Worm (Caenorhabditis elegans) whole organism, mixed stage, embryonic: Measurements from ENCODE around the gene mut-7.
A peak's percentile ranks its signal among the peaks of the same experiment; 100 is the strongest.

Experiments used
- M03D4.4 ChIP-seq: sonication (generic microtip); optimal IDR thresholded peaks from 2 replicates; lab custom pipeline; 2017; ENCODE audit warnings: mild to moderate bottlenecking, missing genetic modification characterization, missing compliant biosample characterization
- bed-3 ChIP-seq: fragments of 200-800 bp; sonication (Bioruptor generic); optimal IDR thresholded peaks from 3 replicates; lab custom pipeline; 2018; ENCODE audit warnings: mild to moderate bottlenecking, missing genetic modification characterization, moderate library complexity, missing compliant biosample characterization
- blmp-1 ChIP-seq: fragments of 150-350 bp; optimal IDR thresholded peaks from 2 replicates; lab custom pipeline; 2014; ENCODE audit warnings: missing biosample characterization, missing genetic modification characterization
- ceh-39 ChIP-seq: fragments of 150-350 bp; optimal IDR thresholded peaks from 2 replicates; lab custom pipeline; 2014; ENCODE audit warnings: missing biosample characterization, missing genetic modification characterization
- ceh-43 ChIP-seq: fragments of 200-800 bp; sonication (Bioruptor generic); optimal IDR thresholded peaks from 2 replicates; lab custom pipeline; 2018; ENCODE audit warnings: mild to moderate bottlenecking, missing genetic modification characterization, moderate library complexity, missing compliant biosample characterization
- ceh-83 ChIP-seq: fragments of 200-800 bp; sonication (Bioruptor generic); optimal IDR thresholded peaks from 2 replicates; lab custom pipeline; 2018; ENCODE audit warnings: mild to moderate bottlenecking, missing genetic modification characterization, missing compliant biosample characterization
- ces-1 ChIP-seq: fragments of 150-350 bp; optimal IDR thresholded peaks from 2 replicates; lab custom pipeline; 2014; ENCODE audit warnings: missing biosample characterization, missing genetic modification reagents, missing genetic modification characterization
- cnd-1 ChIP-seq: fragments of 200-800 bp; sonication (Bioruptor generic); optimal IDR thresholded peaks from 2 replicates; lab custom pipeline; 2018; ENCODE audit warnings: mild to moderate bottlenecking, missing genetic modification characterization, missing compliant biosample characterization
- drap-1 ChIP-seq: fragments of 200-800 bp; sonication (Bioruptor generic); optimal IDR thresholded peaks from 3 replicates; lab custom pipeline; 2018; ENCODE audit warnings: mild to moderate bottlenecking, missing genetic modification characterization, missing compliant biosample characterization
- elt-1 ChIP-seq: sonication (generic microtip); optimal IDR thresholded peaks from 2 replicates; lab custom pipeline; 2017; ENCODE audit warnings: missing genetic modification characterization, mild to moderate bottlenecking, missing compliant biosample characterization, antibody characterized with exemption, moderate library complexity, borderline replicate concordance; ENCODE audit not compliant: insufficient read depth
- elt-3 ChIP-seq: fragments of 150-350 bp; optimal IDR thresholded peaks from 2 replicates; lab custom pipeline; 2014; ENCODE audit warnings: missing biosample characterization, missing genetic modification characterization
- flh-1 ChIP-seq: fragments of 200-800 bp; sonication (Bioruptor generic); optimal IDR thresholded peaks from 2 replicates; lab custom pipeline; 2018; ENCODE audit warnings: mild to moderate bottlenecking, missing genetic modification characterization, moderate library complexity, missing compliant biosample characterization
- ham-2 ChIP-seq: fragments of 200-800 bp; sonication (Bioruptor generic); optimal IDR thresholded peaks from 2 replicates; lab custom pipeline; 2018; ENCODE audit warnings: mild to moderate bottlenecking, missing genetic modification characterization, missing compliant biosample characterization
- hlh-1 ChIP-seq: fragments of 150-350 bp; optimal IDR thresholded peaks from 2 replicates; lab custom pipeline; 2014; ENCODE audit warnings: missing biosample characterization, missing genetic modification reagents, missing genetic modification characterization
- lin-13 ChIP-seq: fragments of 150-350 bp; optimal IDR thresholded peaks from 2 replicates; lab custom pipeline; 2014; ENCODE audit warnings: missing biosample characterization, missing genetic modification characterization
- lin-32 ChIP-seq: fragments of 200-800 bp; sonication (Bioruptor generic); optimal IDR thresholded peaks from 2 replicates; lab custom pipeline; 2018; ENCODE audit warnings: mild to moderate bottlenecking, missing genetic modification characterization, missing compliant biosample characterization
- lsy-2 ChIP-seq: fragments of 150-350 bp; optimal IDR thresholded peaks from 2 replicates; lab custom pipeline; 2014; ENCODE audit warnings: missing biosample characterization, missing genetic modification characterization
- mab-5 ChIP-seq: fragments of 150-350 bp; optimal IDR thresholded peaks from 2 replicates; lab custom pipeline; 2014; ENCODE audit warnings: missing biosample characterization, missing genetic modification characterization
- mep-1 ChIP-seq: fragments of 150-350 bp; optimal IDR thresholded peaks from 2 replicates; lab custom pipeline; 2017; ENCODE audit warnings: missing biosample characterization, missing genetic modification reagents, missing genetic modification characterization, inconsistent platforms
- mls-2 ChIP-seq: sonication (generic microtip); optimal IDR thresholded peaks from 2 replicates; lab custom pipeline; 2016; ENCODE audit warnings: mild to moderate bottlenecking, missing genetic modification characterization, moderate library complexity, missing compliant biosample characterization
- nhr-12 ChIP-seq: fragments of 150-350 bp; optimal IDR thresholded peaks from 2 replicates; lab custom pipeline; 2014; ENCODE audit warnings: missing biosample characterization, missing genetic modification characterization
- nhr-2 ChIP-seq: fragments of 150-350 bp; optimal IDR thresholded peaks from 2 replicates; lab custom pipeline; 2014; ENCODE audit warnings: missing biosample characterization, missing genetic modification characterization
- nhr-237 ChIP-seq: fragments of 150-350 bp; optimal IDR thresholded peaks from 2 replicates; lab custom pipeline; 2014; ENCODE audit warnings: missing biosample characterization, missing genetic modification characterization
- nhr-28 ChIP-seq: fragments of 150-350 bp; optimal IDR thresholded peaks from 2 replicates; lab custom pipeline; 2014; ENCODE audit warnings: missing biosample characterization, missing genetic modification characterization
- nhr-76 ChIP-seq: sonication (generic microtip); optimal IDR thresholded peaks from 2 replicates; lab custom pipeline; 2017; ENCODE audit warnings: missing biosample characterization, missing genetic modification characterization
- pha-4 ChIP-seq: fragments of 150-350 bp; optimal IDR thresholded peaks from 2 replicates; lab custom pipeline; 2018; ENCODE audit warnings: missing biosample characterization, missing genetic modification reagents, missing genetic modification characterization
- sem-2 ChIP-seq: fragments of 200-800 bp; sonication (Bioruptor generic); optimal IDR thresholded peaks from 2 replicates; lab custom pipeline; 2018; ENCODE audit warnings: mild to moderate bottlenecking, missing genetic modification characterization, missing compliant biosample characterization
- snpc-4 ChIP-seq: fragments of 150-350 bp; optimal IDR thresholded peaks from 2 replicates; lab custom pipeline; 2014; ENCODE audit warnings: missing biosample characterization, missing genetic modification characterization
- sptf-1 ChIP-seq: sonication (generic microtip); optimal IDR thresholded peaks from 2 replicates; lab custom pipeline; 2017; ENCODE audit warnings: mild to moderate bottlenecking, missing genetic modification characterization, moderate library complexity, missing compliant biosample characterization
- tbx-8 ChIP-seq: fragments of 200-800 bp; sonication (Bioruptor generic); optimal IDR thresholded peaks from 2 replicates; lab custom pipeline; 2018; ENCODE audit warnings: mild to moderate bottlenecking, missing genetic modification characterization, moderate library complexity, missing compliant biosample characterization
- unc-120 ChIP-seq: sonication (generic microtip); optimal IDR thresholded peaks from 2 replicates; lab custom pipeline; 2017; ENCODE audit warnings: missing genetic modification characterization, missing compliant biosample characterization; ENCODE audit not compliant: poor library complexity, severe bottlenecking
- unc-39 ChIP-seq: fragments of 150-350 bp; optimal IDR thresholded peaks from 2 replicates; lab custom pipeline; 2014; ENCODE audit warnings: missing biosample characterization, missing genetic modification characterization
- unc-62 ChIP-seq: fragments of 150-350 bp; optimal IDR thresholded peaks from 2 replicates; lab custom pipeline; 2014; ENCODE audit warnings: missing biosample characterization, missing genetic modification reagents, missing genetic modification characterization
- zip-8 ChIP-seq: fragments of 150-350 bp; optimal IDR thresholded peaks from 2 replicates; lab custom pipeline; 2014; ENCODE audit warnings: missing biosample characterization, missing genetic modification characterization
- ztf-11 ChIP-seq: fragments of 150-350 bp; optimal IDR thresholded peaks from 2 replicates; lab custom pipeline; 2014; ENCODE audit warnings: missing biosample characterization, missing genetic modification characterization

The mut-7 gene

DNA sequence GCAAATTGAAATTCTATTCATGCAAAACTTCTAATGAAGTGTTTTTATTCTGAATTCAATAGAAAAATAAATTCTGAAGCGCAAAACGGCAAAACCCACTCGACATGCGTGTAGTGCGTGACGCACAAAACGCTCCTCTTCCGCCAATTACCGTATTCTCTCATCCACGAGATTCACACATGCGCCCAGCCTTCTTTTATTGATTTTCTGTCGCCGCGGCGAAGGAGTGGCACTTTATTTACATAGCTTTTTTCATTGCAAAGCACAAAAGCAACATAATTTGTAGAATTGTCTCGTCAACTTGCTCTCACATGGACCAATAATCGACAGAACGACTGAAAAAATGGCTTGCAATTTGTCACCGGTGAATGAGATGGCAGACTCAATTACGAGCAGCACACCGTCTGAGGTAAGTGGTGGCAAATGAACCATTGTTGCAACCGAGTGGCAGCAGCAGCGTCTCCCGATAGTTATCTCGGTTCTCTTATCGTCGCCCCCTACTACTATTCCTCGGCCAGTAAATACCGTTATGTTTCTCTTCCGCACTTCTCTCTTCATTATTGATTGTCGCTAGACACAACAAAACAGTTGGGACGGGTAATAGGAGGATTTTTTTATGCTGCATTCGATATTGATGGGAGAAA, 4.0 kb upstream of the mut-7 start, which contains the start of gene unc-16:
Gene unc-16, plus strand, starts transcription at position 243 of the 644 bp plus-strand sequence.
- TF ChIP-seq mab-5 (tag; lab: Kevin White, UChicago) = no peak
- TF ChIP-seq mls-2 = peak; percentile 54
- TF ChIP-seq zip-8 (tag; lab: Kevin White, UChicago) = no peak
- no peak for TF ChIP-seq flh-1 (GFP tag; lab: Kevin White, UChicago)
- TF ChIP-seq unc-39 (tag; lab: Kevin White, UChicago) = no peak
- TF ChIP-seq lin-32 = no peak
- TF ChIP-seq bed-3 (GFP tag; lab: Kevin White, UChicago) = no peak
- peak; percentile 98 for TF ChIP-seq lsy-2 (tag; lab: Kevin White, UChicago)
- peak; percentile 91 for TF ChIP-seq pha-4 (tag; lab: Kevin White, UChicago)
- TF ChIP-seq ztf-11 (tag; lab: Kevin White, UChicago) = no peak
- no peak for TF ChIP-seq tbx-8 (GFP tag; lab: Kevin White, UChicago)
- peak; percentile 22 for TF ChIP-seq ham-2 (GFP tag; lab: Kevin White, UChicago)
- TF ChIP-seq nhr-2 (tag; lab: Kevin White, UChicago) = no peak
- TF ChIP-seq unc-120 (tag; lab: Kevin White, UChicago) = peak; percentile 27
- TF ChIP-seq lin-13 = peak; percentile 77
- peak; percentile 20 for TF ChIP-seq ceh-83 (GFP tag; lab: Kevin White, UChicago)
- no peak for TF ChIP-seq sptf-1
- peak; percentile 32 for TF ChIP-seq M03D4.4 (tag; lab: Kevin White, UChicago)
- TF ChIP-seq elt-3 (tag; lab: Kevin White, UChicago) = no peak
- no peak for TF ChIP-seq blmp-1
- TF ChIP-seq unc-62 (GFP tag; lab: Kevin White, UChicago) = peak; percentile 91
- TF ChIP-seq nhr-237 (tag; lab: Kevin White, UChicago) = peak; percentile 65
- TF ChIP-seq sem-2 (GFP tag; lab: Kevin White, UChicago) = no peak
- no peak for TF ChIP-seq nhr-12 (tag; lab: Kevin White, UChicago)
- no peak for TF ChIP-seq snpc-4
- TF ChIP-seq ceh-39 = peak; percentile 47
- peak; percentile 78 for TF ChIP-seq ces-1 (GFP tag; lab: Kevin White, UChicago)
- peak; percentile 32 for TF ChIP-seq drap-1 (GFP tag; lab: Kevin White, UChicago)
- no peak for TF ChIP-seq nhr-76 (tag; lab: Kevin White, UChicago)
- TF ChIP-seq hlh-1 (tag; lab: Kevin White, UChicago) = peak; percentile 47
- no peak for TF ChIP-seq cnd-1 (tag; lab: Kevin White, UChicago)
- TF ChIP-seq ceh-43 = no peak
- TF ChIP-seq nhr-28 (tag; lab: Kevin White, UChicago) = no peak
- TF ChIP-seq elt-1 (tag; lab: Kevin White, UChicago) = peak; percentile 49
- TF ChIP-seq mep-1 (tag; lab: Kevin White, UChicago) = peak; percentile 78

DNA sequence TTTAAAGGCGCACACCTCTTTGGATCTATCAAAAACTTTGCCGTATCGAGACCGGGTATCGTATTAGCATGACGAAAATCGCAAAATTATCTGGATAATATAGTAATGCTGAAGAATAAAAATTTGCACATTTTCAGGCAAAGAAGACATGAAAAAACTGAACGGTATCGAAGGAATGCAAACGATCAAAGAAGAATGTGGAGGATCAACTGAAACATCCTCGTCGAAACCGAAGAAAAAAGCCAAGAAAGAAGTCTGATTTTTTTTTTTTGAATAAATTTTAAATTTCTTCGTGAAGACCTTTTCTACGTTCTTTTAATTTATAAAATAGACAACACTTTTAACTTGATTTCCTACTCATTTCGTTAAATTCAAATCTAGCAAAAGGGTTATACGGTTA, 2.6 kb upstream of the mut-7 start, which contains the start of gene ZK1098.12:
Gene ZK1098.12, plus strand, starts transcription at position 301 of the 400 bp plus-strand sequence.
- TF ChIP-seq blmp-1 = no peak
- TF ChIP-seq sem-2 (GFP tag; lab: Kevin White, UChicago) = no peak
- no peak for TF ChIP-seq mls-2
- TF ChIP-seq nhr-28 (tag; lab: Kevin White, UChicago) = no peak
- no peak for TF ChIP-seq flh-1 (GFP tag; lab: Kevin White, UChicago)
- TF ChIP-seq unc-120 (tag; lab: Kevin White, UChicago) = no peak
- TF ChIP-seq hlh-1 (tag; lab: Kevin White, UChicago) = no peak

DNA sequence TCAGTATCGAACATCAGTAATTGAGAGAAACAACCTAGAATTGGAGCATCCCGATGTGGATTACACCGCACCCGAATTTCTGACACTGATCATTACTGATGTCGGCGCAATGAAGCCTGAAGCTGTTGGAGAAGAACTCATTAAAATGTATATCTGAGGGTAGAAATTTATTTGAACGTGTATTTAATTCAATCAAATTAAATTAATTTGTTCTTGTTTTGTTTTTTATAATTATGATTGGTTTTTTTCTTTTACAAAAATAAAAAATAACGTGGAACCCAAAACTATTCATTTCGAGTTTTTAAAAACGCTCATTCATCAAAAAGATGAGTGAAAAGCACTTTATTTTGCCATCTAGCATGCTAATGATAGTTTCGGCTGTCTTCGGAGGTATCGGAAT, 1.9 kb upstream of the mut-7 start, which contains the start of gene ZK1098.9:
Gene ZK1098.9, plus strand, starts transcription at position 301 of the 400 bp plus-strand sequence.
- TF ChIP-seq zip-8 (tag; lab: Kevin White, UChicago) (no peak), pha-4 (tag; lab: Kevin White, UChicago) (no peak), ceh-39 (no peak), bed-3 (GFP tag; lab: Kevin White, UChicago) (no peak), lin-32 (no peak), ceh-43 (no peak), M03D4.4 (tag; lab: Kevin White, UChicago) (no peak)
